Fruit fly (Drosophila melanogaster) whole organism, embryonic: ENCODE results near the gene RabX4.

Source experiments
- Abd-B ChIP-seq: fragments of 200-800 bp; sonication (Bioruptor generic); optimal IDR thresholded peaks from 2 replicates; lab custom pipeline; 2018; ENCODE audit warnings: missing biosample characterization, mild to moderate bottlenecking, missing genetic modification characterization, moderate library complexity
- Bdp1 ChIP-seq: fragments of 200-800 bp; sonication (Bioruptor generic); optimal IDR thresholded peaks from 3 replicates; lab custom pipeline; 2016; ENCODE audit warnings: missing biosample characterization, missing genetic modification characterization
- BtbVII ChIP-seq: fragments of 200-800 bp; sonication (Bioruptor generic); optimal IDR thresholded peaks from 3 replicates; lab custom pipeline; 2017; ENCODE audit warnings: missing biosample characterization, mild to moderate bottlenecking, missing genetic modification characterization
- CG10147 ChIP-seq: fragments of 200-800 bp; sonication (Bioruptor generic); optimal IDR thresholded peaks from 2 replicates; lab custom pipeline; 2019; ENCODE audit warnings: missing biosample characterization, mild to moderate bottlenecking, missing genetic modification characterization, moderate library complexity
- CG13287 ChIP-seq: fragments of 200-800 bp; sonication (Bioruptor generic); IDR thresholded peaks from 2 replicates; pipeline ENCODE4 v1.3.6; 2022; ENCODE audit warnings: missing biosample characterization, missing genetic modification characterization; ENCODE audit not compliant: partially characterized antibody
- CG14014 ChIP-seq: fragments of 200-800 bp; sonication (Bioruptor generic); IDR thresholded peaks from 2 replicates; pipeline ENCODE4 v1.3.6; 2022; ENCODE audit warnings: missing biosample characterization, missing genetic modification characterization
- CG14667 ChIP-seq: fragments of 200-800 bp; sonication (Bioruptor generic); IDR thresholded peaks from 2 replicates; pipeline ENCODE4 v1.3.6; 2022; ENCODE audit warnings: missing biosample characterization, missing genetic modification characterization
- CG15601 ChIP-seq: fragments of 200-800 bp; sonication (Bioruptor generic); optimal IDR thresholded peaks from 3 replicates; lab custom pipeline; 2019; ENCODE audit warnings: missing biosample characterization, mild to moderate bottlenecking, missing genetic modification characterization, moderate library complexity
- CG17359 ChIP-seq: fragments of 200-800 bp; sonication (Bioruptor generic); optimal IDR thresholded peaks from 3 replicates; lab custom pipeline; 2018; ENCODE audit warnings: missing biosample characterization, mild to moderate bottlenecking, missing genetic modification characterization, moderate library complexity
- CG18011 ChIP-seq: fragments of 200-800 bp; sonication (Bioruptor generic); optimal IDR thresholded peaks from 2 replicates; lab custom pipeline; 2017; ENCODE audit warnings: missing biosample characterization, missing genetic modification characterization, mild to moderate bottlenecking, moderate library complexity, missing genotype
- CG2129 ChIP-seq: fragments of 200-800 bp; sonication (Bioruptor generic); IDR thresholded peaks from 2 replicates; pipeline ENCODE4 v1.3.6; 2022; ENCODE audit warnings: missing biosample characterization, missing genetic modification characterization; ENCODE audit not compliant: partially characterized antibody
- CG2202 ChIP-seq: fragments of 200-800 bp; sonication (Bioruptor generic); optimal IDR thresholded peaks from 2 replicates; lab custom pipeline; 2018; ENCODE audit warnings: missing biosample characterization, mild to moderate bottlenecking, missing genetic modification characterization
- CG2889 ChIP-seq: fragments of 200-800 bp; sonication (Bioruptor generic); IDR thresholded peaks from 3 replicates; pipeline ENCODE4 v1.3.6; 2022; ENCODE audit warnings: missing biosample characterization, missing genetic modification characterization
- CG30020 ChIP-seq: fragments of 200-800 bp; optimal IDR thresholded peaks from 2 replicates; lab custom pipeline; 2019; ENCODE audit warnings: missing biosample characterization, mild to moderate bottlenecking, missing genetic modification characterization, moderate library complexity
- CG32532 ChIP-seq: fragments of 200-800 bp; sonication (Bioruptor generic); IDR thresholded peaks from 2 replicates; pipeline ENCODE4 v1.3.6; 2022; ENCODE audit warnings: missing biosample characterization, missing genetic modification characterization
- CG3995 ChIP-seq: fragments of 200-800 bp; sonication (Bioruptor generic); optimal IDR thresholded peaks from 3 replicates; lab custom pipeline; 2016; ENCODE audit warnings: missing biosample characterization, missing genetic modification characterization
- CG9437 ChIP-seq: fragments of 200-800 bp; sonication (Bioruptor generic); optimal IDR thresholded peaks from 2 replicates; lab custom pipeline; 2018; ENCODE audit warnings: missing biosample characterization, mild to moderate bottlenecking, missing genetic modification characterization
- CrebB ChIP-seq: fragments of 200-800 bp; sonication (Bioruptor generic); optimal IDR thresholded peaks from 3 replicates; lab custom pipeline; 2018; ENCODE audit warnings: missing biosample characterization, mild to moderate bottlenecking, missing genetic modification characterization
- E2f1 ChIP-seq: fragments of 200-800 bp; sonication (Bioruptor generic); IDR thresholded peaks from 2 replicates; pipeline ENCODE4 v1.3.6; 2022; ENCODE audit warnings: missing biosample characterization, missing genetic modification characterization
- Gug ChIP-seq: fragments of 200-800 bp; sonication (Bioruptor generic); IDR thresholded peaks from 4 replicates; pipeline ENCODE4 v1.3.6; 2022; ENCODE audit warnings: missing biosample characterization, missing genetic modification characterization
- Hand ChIP-seq: fragments of 200-800 bp; sonication (Bioruptor generic); optimal IDR thresholded peaks from 2 replicates; lab custom pipeline; 2017; ENCODE audit warnings: mild to moderate bottlenecking, missing biosample characterization, missing genetic modification reagents, missing genetic modification characterization
- Hey ChIP-seq: fragments of 200-800 bp; sonication (Bioruptor generic); optimal IDR thresholded peaks from 3 replicates; lab custom pipeline; 2018; ENCODE audit warnings: missing biosample characterization, mild to moderate bottlenecking, missing genetic modification characterization
- Lhr ChIP-seq: fragments of 200-800 bp; sonication (Bioruptor generic); optimal IDR thresholded peaks from 3 replicates; lab custom pipeline; 2017; ENCODE audit warnings: mild to moderate bottlenecking, missing biosample characterization, missing genetic modification reagents, missing genetic modification characterization
- Mad ChIP-seq: fragments of 200-800 bp; sonication (Bioruptor generic); optimal IDR thresholded peaks from 2 replicates; lab custom pipeline; 2016; ENCODE audit warnings: missing biosample characterization, missing genetic modification characterization
- Max ChIP-seq: fragments of 200-800 bp; sonication (Bioruptor generic); optimal IDR thresholded peaks from 2 replicates; lab custom pipeline; 2016; ENCODE audit warnings: missing biosample characterization, mild to moderate bottlenecking, missing genetic modification characterization
- Neu2 ChIP-seq: fragments of 200-800 bp; sonication (Bioruptor generic); optimal IDR thresholded peaks from 3 replicates; lab custom pipeline; 2016; ENCODE audit warnings: missing biosample characterization, missing genetic modification characterization, borderline replicate concordance
- Nf-YC ChIP-seq: fragments of 200-800 bp; optimal IDR thresholded peaks from 3 replicates; lab custom pipeline; 2019; ENCODE audit warnings: missing biosample characterization, mild to moderate bottlenecking, missing genetic modification characterization, moderate library complexity
- NfI ChIP-seq: fragments of 200-800 bp; sonication (Bioruptor generic); optimal IDR thresholded peaks from 3 replicates; lab custom pipeline; 2018; ENCODE audit warnings: missing biosample characterization, mild to moderate bottlenecking, missing genetic modification characterization, moderate library complexity
- aop ChIP-seq: fragments of 200-800 bp; sonication (Bioruptor generic); IDR thresholded peaks from 2 replicates; pipeline ENCODE4 v1.3.6; 2022; ENCODE audit warnings: missing biosample characterization, missing genetic modification characterization
- bab2 ChIP-seq: fragments of 200-800 bp; sonication (Bioruptor generic); optimal IDR thresholded peaks from 2 replicates; lab custom pipeline; 2016; ENCODE audit warnings: missing biosample characterization, missing genetic modification characterization
- bcd ChIP-seq: fragments of 200-800 bp; sonication (Bioruptor generic); optimal IDR thresholded peaks from 2 replicates; lab custom pipeline; 2017; ENCODE audit warnings: missing biosample characterization, mild to moderate bottlenecking, missing genetic modification characterization
- chinmo ChIP-seq: fragments of 200-800 bp; sonication (Bioruptor generic); IDR thresholded peaks from 4 replicates; pipeline ENCODE4 v1.3.6; 2022; ENCODE audit warnings: missing biosample characterization, missing genetic modification characterization; ENCODE audit not compliant: partially characterized antibody
- dan ChIP-seq: fragments of 200-800 bp; sonication (Bioruptor generic); IDR thresholded peaks from 2 replicates; pipeline ENCODE4 v1.3.6; 2022; ENCODE audit warnings: missing biosample characterization, missing genetic modification characterization
- fd64A ChIP-seq: fragments of 200-800 bp; sonication (Bioruptor generic); optimal IDR thresholded peaks from 3 replicates; lab custom pipeline; 2018; ENCODE audit warnings: missing biosample characterization, mild to moderate bottlenecking, missing genetic modification characterization
- gsb ChIP-seq: fragments of 200-800 bp; sonication (Bioruptor generic); IDR thresholded peaks from 2 replicates; pipeline ENCODE4 v1.3.6; 2022; ENCODE audit warnings: missing biosample characterization, missing genetic modification characterization
- nom ChIP-seq: fragments of 200-800 bp; sonication (Bioruptor generic); optimal IDR thresholded peaks from 2 replicates; lab custom pipeline; 2017; ENCODE audit warnings: missing biosample characterization, missing genetic modification characterization, mild to moderate bottlenecking, moderate library complexity, missing genetic modification reagents
- pfk ChIP-seq: fragments of 200-800 bp; sonication (Bioruptor generic); optimal IDR thresholded peaks from 2 replicates; lab custom pipeline; 2018; ENCODE audit warnings: missing biosample characterization, mild to moderate bottlenecking, missing genetic modification characterization, moderate library complexity
- pros ChIP-seq: fragments of 200-800 bp; sonication (Bioruptor generic); optimal IDR thresholded peaks from 3 replicates; lab custom pipeline; 2019; ENCODE audit warnings: missing biosample characterization, mild to moderate bottlenecking, missing genetic modification characterization, moderate library complexity
- pum ChIP-seq: fragments of 200-800 bp; sonication (Bioruptor generic); optimal IDR thresholded peaks from 2 replicates; lab custom pipeline; 2016; ENCODE audit warnings: missing biosample characterization, missing genetic modification characterization
- shn ChIP-seq: fragments of 200-800 bp; sonication (Bioruptor generic); optimal IDR thresholded peaks from 3 replicates; lab custom pipeline; 2016; ENCODE audit warnings: missing biosample characterization, missing genetic modification characterization
- slp2 ChIP-seq: fragments of 200-800 bp; sonication (Bioruptor generic); optimal IDR thresholded peaks from 2 replicates; lab custom pipeline; 2016; ENCODE audit warnings: missing biosample characterization, missing genetic modification characterization
- so ChIP-seq: fragments of 200-800 bp; sonication (Bioruptor generic); IDR thresholded peaks from 3 replicates; pipeline ENCODE4 v1.3.6; 2022; ENCODE audit warnings: missing biosample characterization, missing genetic modification characterization
- tgo ChIP-seq: fragments of 200-800 bp; sonication (Bioruptor generic); IDR thresholded peaks from 3 replicates; pipeline ENCODE4 v1.3.6; 2022; ENCODE audit warnings: missing biosample characterization, missing genetic modification characterization
- tll ChIP-seq, 2 experiments: fragments of 200-800 bp in 1 of 2; fragments of >200 bp in 1 of 2; sonication (Bioruptor generic) in 1 of 2; optimal IDR thresholded peaks; 2 replicates each; lab custom pipeline; 2017 to 2019; ENCODE audit warnings: missing biosample characterization in 2 of 2, missing genetic modification characterization in 2 of 2, mild to moderate bottlenecking in 1 of 2, moderate library complexity in 1 of 2
- tna ChIP-seq: fragments of 200-800 bp; sonication (Bioruptor generic); IDR thresholded peaks from 2 replicates; pipeline ENCODE4 v1.3.6; 2022; ENCODE audit warnings: missing biosample characterization, missing genetic modification characterization; ENCODE audit not compliant: partially characterized antibody
- wor ChIP-seq: fragments of 200-800 bp; sonication (Bioruptor generic); IDR thresholded peaks from 2 replicates; pipeline ENCODE4 v1.3.6; 2022; ENCODE audit warnings: missing biosample characterization, missing genetic modification characterization
- zen ChIP-seq: fragments of 200-800 bp; sonication (Bioruptor generic); optimal IDR thresholded peaks from 3 replicates; lab custom pipeline; 2018; ENCODE audit warnings: missing biosample characterization, mild to moderate bottlenecking, missing genetic modification characterization, moderate library complexity

Gene RabX4

dm6 chr3R:24875939-24876842 is 48.0 kb upstream of the RabX4 start, which contains the start of gene CG3744 (continued):
- TF ChIP-seq BtbVII (peak; percentile 77), Nf-YC (tag; lab: Kevin White, UChicago) (peak; percentile 84), wor (GFP tag; lab: Robert Waterston, UW) (peak; percentile 82), CG30020 (tag; lab: Kevin White, UChicago) (peak; percentile 72), tll (GFP tag; optimal IDR thresholded peaks at IDR 0.05; lab: Kevin White, UChicago) (no peak), CG2129 (GFP tag; lab: Robert Waterston, UW) (peak; percentile 94), bab2 (peak; percentile 75), pfk (GFP tag; lab: Kevin White, UChicago) (peak; percentile 56), Max (GFP tag; lab: Kevin White, UChicago) (peak; percentile 54), dan (GFP tag; lab: Robert Waterston, UW) (peak; percentile 34; the same call in 1 of the 2 replicates), Hey (tag; lab: Kevin White, UChicago) (peak; percentile 9), CG14014 (GFP tag; lab: Robert Waterston, UW) (peak; percentile 95), CG14667 (GFP tag; lab: Robert Waterston, UW) (peak; percentile 92), aop (GFP tag; lab: Robert Waterston, UW) (peak; percentile 90; the same call in 1 of the 2 replicates), CG17359 (peak; percentile 90), nom (GFP tag; lab: Kevin White, UChicago) (no peak), shn (GFP tag; lab: Kevin White, UChicago) (peak; percentile 80), CG2202 (tag; lab: Kevin White, UChicago) (peak; percentile 57), Neu2 (no peak), Mad (GFP tag; lab: Kevin White, UChicago) (peak; percentile 81), zen (tag; lab: Kevin White, UChicago) (peak; percentile 79), E2f1 (GFP tag; lab: Robert Waterston, UW) (peak; percentile 88), Abd-B (peak; percentile 85), CG10147 (peak; percentile 85), tna (GFP tag; lab: Robert Waterston, UW) (peak; percentile 88), NfI (peak; percentile 95), CG2889 (peak; percentile 85), CG13287 (GFP tag; lab: Robert Waterston, UW) (peak; percentile 96), fd64A (GFP tag; lab: Kevin White, UChicago) (no peak), Bdp1 (peak; percentile 29), tgo (GFP tag; lab: Robert Waterston, UW) (peak; percentile 93), pum (peak; percentile 68), CG32532 (GFP tag; lab: Robert Waterston, UW) (peak; percentile 97), CG9437 (GFP tag; lab: Kevin White, UChicago) (peak; percentile 54), slp2 (GFP tag; lab: Kevin White, UChicago) (peak; percentile 33), bcd (GFP tag; lab: Kevin White, UChicago) (peak; percentile 91), Lhr (GFP tag; lab: Kevin White, UChicago) (peak; percentile 92), Gug (GFP tag; lab: Robert Waterston, UW) (peak; percentile 98), CrebB (tag; lab: Kevin White, UChicago) (peak; percentile 69), gsb (GFP tag; lab: Robert Waterston, UW) (peak; percentile 89), CG15601 (peak; percentile 80), chinmo (peak; percentile 94), Hand (GFP tag; lab: Kevin White, UChicago) (peak; percentile 68), CG18011 (peak; percentile 73), pros (GFP tag; lab: Kevin White, UChicago) (no peak), CG3995 (GFP tag; lab: Kevin White, UChicago) (peak; percentile 23), so (peak; percentile 94)
